Fruit fly (Drosophila melanogaster) Kc167 (cell line): Measurements from ENCODE around the gene jp.

Experiments used
- h ChIP-seq: fragments of >200 bp; optimal IDR thresholded peaks from 3 replicates; lab custom pipeline; 2018; ENCODE audit warnings: missing external identifiers
- psq ChIP-seq: fragments of >200 bp; optimal IDR thresholded peaks from 2 replicates; lab custom pipeline; 2017; ENCODE audit warnings: missing external identifiers
- ttk ChIP-seq: sonication (Bioruptor generic); optimal IDR thresholded peaks from 2 replicates; lab custom pipeline; 2017; ENCODE audit warnings: missing external identifiers

DNA sequence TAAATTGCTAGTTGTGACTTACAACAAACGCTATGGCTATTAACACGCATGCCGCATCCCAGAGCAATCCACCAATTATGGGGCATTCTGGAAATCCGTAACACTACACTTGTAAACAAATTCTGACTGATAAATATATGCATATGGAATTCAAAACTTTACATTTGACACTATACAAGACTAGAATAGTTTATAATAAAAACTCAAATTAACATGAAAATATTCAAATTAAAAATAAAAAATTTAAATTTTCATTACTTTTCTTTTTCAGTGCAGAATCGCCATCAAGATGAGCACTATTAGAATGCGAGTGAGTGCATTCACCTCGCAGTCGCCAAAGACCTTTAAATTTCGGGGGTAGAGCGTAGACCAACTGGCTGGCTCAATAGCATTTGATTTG lies 19.4 kb upstream of the jp start:
- TF ChIP-seq ttk (no peak), h (lab: Kevin White, UChicago) (no peak), psq (lab: Kevin White, UChicago) (no peak)
